Fruit fly (Drosophila melanogaster) whole organism, embryonic: ENCODE measurements around the gene Pfas.
A peak's percentile ranks its signal among the peaks of the same experiment; 100 is the strongest.

Experiments used
- Awh ChIP-seq: fragments of 200-800 bp; sonication (Bioruptor generic); IDR thresholded peaks from 2 replicates; pipeline ENCODE4, ENCODE4 v1.3.6; 2022; ENCODE audit warnings: missing biosample characterization, missing genetic modification characterization
- BEAF-32 ChIP-seq: fragments of 200-800 bp; sonication (Bioruptor generic); optimal IDR thresholded peaks from 3 replicates; lab custom pipeline; 2017; ENCODE audit warnings: missing biosample characterization, missing genetic modification characterization, mild to moderate bottlenecking, moderate library complexity, missing genetic modification reagents
- C15 ChIP-seq: fragments of 200-800 bp; sonication (Bioruptor generic); IDR thresholded peaks from 3 replicates; pipeline ENCODE4 v1.3.6; 2022; ENCODE audit warnings: missing biosample characterization, missing genetic modification characterization
- CG10543 ChIP-seq: fragments of 200-800 bp; sonication (Bioruptor generic); optimal IDR thresholded peaks from 3 replicates; lab custom pipeline; 2017; ENCODE audit warnings: missing biosample characterization, mild to moderate bottlenecking, missing genetic modification characterization, moderate library complexity
- CG12219 ChIP-seq: fragments of 200-800 bp; sonication (Bioruptor generic); optimal IDR thresholded peaks from 3 replicates; lab custom pipeline; 2018; ENCODE audit warnings: missing biosample characterization, mild to moderate bottlenecking, missing genetic modification characterization
- CG12236 ChIP-seq: fragments of 200-800 bp; sonication (Bioruptor generic); optimal IDR thresholded peaks from 2 replicates; lab custom pipeline; 2016; ENCODE audit warnings: missing biosample characterization, missing genetic modification characterization
- CG13624 ChIP-seq: fragments of 200-800 bp; sonication (Bioruptor generic); optimal IDR thresholded peaks from 2 replicates; lab custom pipeline; 2016; ENCODE audit warnings: missing biosample characterization, missing genetic modification characterization
- CG14667 ChIP-seq: fragments of 200-800 bp; sonication (Bioruptor generic); IDR thresholded peaks from 2 replicates; pipeline ENCODE4 v1.3.6; 2022; ENCODE audit warnings: missing biosample characterization, missing genetic modification characterization
- CG16779 ChIP-seq: fragments of 200-800 bp; sonication (Bioruptor generic); IDR thresholded peaks from 2 replicates; pipeline ENCODE4 v1.3.6; 2022; ENCODE audit warnings: missing biosample characterization, missing genetic modification characterization
- CG17912 ChIP-seq: fragments of 200-800 bp; sonication (Bioruptor generic); optimal IDR thresholded peaks from 2 replicates; lab custom pipeline; 2018; ENCODE audit warnings: missing biosample characterization, mild to moderate bottlenecking, missing genetic modification characterization
- CG34422 ChIP-seq: fragments of 200-800 bp; sonication (Bioruptor generic); IDR thresholded peaks from 3 replicates; pipeline ENCODE4 v1.3.6; 2022; ENCODE audit warnings: missing biosample characterization, missing genetic modification characterization
- CG42726 ChIP-seq: fragments of 200-800 bp; sonication (Bioruptor generic); IDR thresholded peaks from 2 replicates; pipeline ENCODE4 v1.3.6; 2022; ENCODE audit warnings: missing biosample characterization, missing genetic modification characterization; ENCODE audit not compliant: partially characterized antibody
- CG4617 ChIP-seq: fragments of 200-800 bp; sonication (Bioruptor generic); optimal IDR thresholded peaks from 3 replicates; lab custom pipeline; 2016; ENCODE audit warnings: missing biosample characterization, missing genetic modification characterization, borderline replicate concordance
- CG6175 ChIP-seq: fragments of 200-800 bp; sonication (Bioruptor generic); IDR thresholded peaks from 3 replicates; pipeline ENCODE4 v1.3.6; 2022; ENCODE audit warnings: missing biosample characterization, missing genetic modification characterization
- CG6813 ChIP-seq: fragments of 200-800 bp; sonication (Bioruptor generic); optimal IDR thresholded peaks from 2 replicates; lab custom pipeline; 2017; ENCODE audit warnings: missing biosample characterization, missing genetic modification characterization, mild to moderate bottlenecking, moderate library complexity, missing genetic modification reagents
- CG7839 ChIP-seq: fragments of 200-800 bp; sonication (Bioruptor generic); optimal IDR thresholded peaks from 3 replicates; lab custom pipeline; 2018; ENCODE audit warnings: missing biosample characterization, mild to moderate bottlenecking, missing genetic modification characterization, moderate library complexity
- CG7963 ChIP-seq: fragments of 200-800 bp; sonication (Bioruptor generic); IDR thresholded peaks from 3 replicates; pipeline ENCODE4 v1.3.6; 2022; ENCODE audit warnings: missing biosample characterization, missing genetic modification characterization; ENCODE audit not compliant: partially characterized antibody
- CG9932 ChIP-seq: fragments of 200-800 bp; sonication (Bioruptor generic); IDR thresholded peaks from 2 replicates; pipeline ENCODE4 v1.3.6; 2022; ENCODE audit warnings: missing biosample characterization, missing genetic modification characterization
- CrebB ChIP-seq: fragments of 200-800 bp; sonication (Bioruptor generic); optimal IDR thresholded peaks from 3 replicates; lab custom pipeline; 2018; ENCODE audit warnings: missing biosample characterization, mild to moderate bottlenecking, missing genetic modification characterization
- Dek ChIP-seq: fragments of 200-800 bp; sonication (Bioruptor generic); optimal IDR thresholded peaks from 3 replicates; lab custom pipeline; 2019; ENCODE audit warnings: missing biosample characterization, mild to moderate bottlenecking, missing genetic modification characterization, moderate library complexity
- Dref ChIP-seq: fragments of 200-800 bp; sonication (Bioruptor generic); IDR thresholded peaks from 2 replicates; pipeline ENCODE4 v1.3.6; 2022; ENCODE audit warnings: missing biosample characterization, missing genetic modification characterization
- Hr3 ChIP-seq: fragments of 200-800 bp; sonication (Bioruptor generic); optimal IDR thresholded peaks from 3 replicates; lab custom pipeline; 2016; ENCODE audit warnings: missing biosample characterization, missing genetic modification characterization
- MESR4 ChIP-seq: fragments of 200-800 bp; sonication (Bioruptor generic); optimal IDR thresholded peaks from 2 replicates; lab custom pipeline; 2018; ENCODE audit warnings: missing biosample characterization, mild to moderate bottlenecking, missing genetic modification characterization, moderate library complexity
- Max ChIP-seq: fragments of 200-800 bp; sonication (Bioruptor generic); optimal IDR thresholded peaks from 2 replicates; lab custom pipeline; 2016; ENCODE audit warnings: missing biosample characterization, mild to moderate bottlenecking, missing genetic modification characterization
- Med ChIP-seq: fragments of 200-800 bp; sonication (Bioruptor generic); peaks from one replicate; lab custom pipeline; 2016; ENCODE audit warnings: missing biosample characterization, missing genetic modification characterization, mild to moderate bottlenecking, inconsistent platforms, moderate library complexity
- Mrtf ChIP-seq: fragments of 200-800 bp; sonication (Bioruptor generic); IDR thresholded peaks from 3 replicates; pipeline ENCODE4 v1.3.6; 2022; ENCODE audit warnings: missing biosample characterization, missing genetic modification characterization
- Myb ChIP-seq: fragments of 200-800 bp; sonication (Bioruptor generic); optimal IDR thresholded peaks from 2 replicates; lab custom pipeline; 2016; ENCODE audit warnings: missing biosample characterization, missing genetic modification characterization
- NC2β ChIP-seq: fragments of 200-800 bp; sonication (Bioruptor generic); optimal IDR thresholded peaks from 2 replicates; lab custom pipeline; 2016; ENCODE audit warnings: missing biosample characterization, missing genetic modification characterization
- Nf-YA ChIP-seq: fragments of 200-800 bp; sonication (Bioruptor generic); IDR thresholded peaks from 2 replicates; pipeline ENCODE4 v1.3.6; 2022; ENCODE audit warnings: missing biosample characterization, missing genetic modification characterization
- Sin3A ChIP-seq: fragments of >200 bp; optimal IDR thresholded peaks from 2 replicates; lab custom pipeline; 2018
- Tbp ChIP-seq: fragments of >200 bp; optimal IDR thresholded peaks from 2 replicates; lab custom pipeline; 2018; ENCODE audit warnings: missing biosample characterization, missing genetic modification characterization
- al ChIP-seq: fragments of 200-800 bp; sonication (Bioruptor generic); IDR thresholded peaks from 2 replicates; pipeline ENCODE4 v1.3.6; 2022; ENCODE audit warnings: missing biosample characterization, missing genetic modification characterization
- amos ChIP-seq: fragments of 200-800 bp; sonication (Bioruptor generic); IDR thresholded peaks from 2 replicates; pipeline ENCODE4 v1.3.6; 2022; ENCODE audit warnings: missing biosample characterization, missing genetic modification characterization; ENCODE audit not compliant: partially characterized antibody
- chif ChIP-seq, 2 experiments: fragments of 200-800 bp; sonication (Bioruptor generic); optimal IDR thresholded peaks; 3 replicates each; lab custom pipeline; 2016; ENCODE audit warnings: missing biosample characterization in 2 of 2, missing genetic modification characterization in 2 of 2
- crp ChIP-seq, 2 experiments: fragments of 200-800 bp; sonication (Bioruptor generic); optimal IDR thresholded peaks; 2 replicates in 1 of 2; 3 replicates in 1 of 2; lab custom pipeline; 2017; ENCODE audit warnings: missing biosample characterization in 2 of 2, missing genetic modification characterization in 2 of 2, mild to moderate bottlenecking in 1 of 2, moderate library complexity in 1 of 2
- ftz-f1 ChIP-seq: fragments of 200-800 bp; sonication (Bioruptor generic); optimal IDR thresholded peaks from 2 replicates; lab custom pipeline; 2016; ENCODE audit warnings: missing biosample characterization, missing genetic modification characterization
- lab ChIP-seq: fragments of 200-800 bp; sonication (Bioruptor generic); optimal IDR thresholded peaks from 3 replicates; lab custom pipeline; 2017; ENCODE audit warnings: missing biosample characterization, missing genetic modification characterization, mild to moderate bottlenecking, moderate library complexity, missing genetic modification reagents
- nau ChIP-seq: fragments of 200-800 bp; sonication (Bioruptor generic); optimal IDR thresholded peaks from 3 replicates; lab custom pipeline; 2017; ENCODE audit warnings: missing biosample characterization, mild to moderate bottlenecking, missing genetic modification characterization, missing genetic modification reagents
- pho ChIP-seq: fragments of 200-800 bp; sonication (Bioruptor generic); optimal IDR thresholded peaks from 2 replicates; lab custom pipeline; 2016; ENCODE audit warnings: missing biosample characterization, missing genetic modification characterization
- pros ChIP-seq: fragments of 200-800 bp; sonication (Bioruptor generic); optimal IDR thresholded peaks from 3 replicates; lab custom pipeline; 2019; ENCODE audit warnings: missing biosample characterization, mild to moderate bottlenecking, missing genetic modification characterization, moderate library complexity
- pum ChIP-seq: fragments of 200-800 bp; sonication (Bioruptor generic); optimal IDR thresholded peaks from 2 replicates; lab custom pipeline; 2016; ENCODE audit warnings: missing biosample characterization, missing genetic modification characterization
- schlank ChIP-seq: fragments of 200-800 bp; sonication (Bioruptor generic); optimal IDR thresholded peaks from 2 replicates; lab custom pipeline; 2018; ENCODE audit warnings: missing biosample characterization, mild to moderate bottlenecking, missing genetic modification characterization
- sr ChIP-seq: fragments of 200-800 bp; sonication (Bioruptor generic); IDR thresholded peaks from 3 replicates; pipeline ENCODE4 v1.3.6; 2022; ENCODE audit warnings: missing biosample characterization, missing genetic modification characterization
- trh ChIP-seq: fragments of 200-800 bp; sonication (Bioruptor generic); optimal IDR thresholded peaks from 2 replicates; lab custom pipeline; 2016; ENCODE audit warnings: missing biosample characterization, missing genetic modification characterization
- twi ChIP-seq: fragments of 200-800 bp; optimal IDR thresholded peaks from 2 replicates; lab custom pipeline; 2019; ENCODE audit warnings: missing biosample characterization, mild to moderate bottlenecking, missing genetic modification characterization, moderate library complexity
- wdn ChIP-seq: fragments of 200-800 bp; sonication (Bioruptor generic); IDR thresholded peaks from 2 replicates; pipeline ENCODE4 v1.3.6; 2022; ENCODE audit warnings: missing biosample characterization, missing genetic modification characterization
- z ChIP-seq: fragments of 200-800 bp; sonication (Bioruptor generic); IDR thresholded peaks from 3 replicates; pipeline ENCODE4 v1.3.6; 2022; ENCODE audit warnings: missing biosample characterization, missing genetic modification characterization
- zen2 ChIP-seq: fragments of 200-800 bp; sonication (Bioruptor generic); IDR thresholded peaks from 3 replicates; pipeline ENCODE4 v1.3.6; 2022; ENCODE audit warnings: missing biosample characterization, missing genetic modification characterization; ENCODE audit not compliant: partially characterized antibody

The Pfas gene

dm6 chr2L:6046865-6047264 is 1.0 kb upstream of the Pfas start:
- TF ChIP-seq CG6175 (0 out of 3 replicates have a peak, but pooled peaks have one; percentile 23), Tbp (GFP tag; lab: Kevin White, UChicago) (no peak), Mrtf (GFP tag; lab: Robert Waterston, UW) (no peak), MESR4 (no peak), sr (GFP tag; lab: Robert Waterston, UW) (peak; percentile 83), amos (GFP tag; lab: Robert Waterston, UW) (0 out of 2 replicates have a peak, but pooled peaks have one; percentile 11), C15 (no peak), CG13624 (GFP tag; lab: Kevin White, UChicago) (no peak), ftz-f1 (GFP tag; lab: Kevin White, UChicago) (peak; percentile 1), Dref (no peak), chif (GFP tag; optimal IDR thresholded peaks at IDR 0.05; lab: Kevin White, UChicago) (no peak), Med (GFP tag; lab: Kevin White, UChicago) (peak; percentile 79)

dm6 chr2L:6045484-6045883 is 366 bp downstream of the Pfas start:
- 0 out of 2 replicates have a peak, but pooled peaks have one; percentile 20 for TF ChIP-seq CG42726
- TF ChIP-seq pros (GFP tag; lab: Kevin White, UChicago), result no peak

dm6 chr2L:6037830-6038229 is 8.0 kb downstream of the Pfas start, which contains the start of the genes CG9117 and CG31643:
Gene CG9117 (minus strand): TSS chr2L:6037902.
Gene CG31643 (plus strand): TSS chr2L:6038117.
- TF ChIP-seq NC2β (GFP tag; lab: Kevin White, UChicago) (peak; percentile 32), lab (GFP tag; lab: Kevin White, UChicago) (no peak), CG4617 (peak; percentile 51), schlank (tag; lab: Kevin White, UChicago) (no peak), CG42726 (no peak), BEAF-32 (peak; percentile 31), twi (peak; percentile 11), CrebB (tag; lab: Kevin White, UChicago) (peak; percentile 35), zen2 (GFP tag; lab: Robert Waterston, UW) (no peak), CG10543 (GFP tag; lab: Kevin White, UChicago) (no peak), CG7963 (GFP tag; lab: Robert Waterston, UW) (no peak), trh (peak; percentile 17), Hr3 (peak; percentile 23), z (GFP tag; lab: Robert Waterston, UW) (no peak), Sin3A (lab: Kevin White, UChicago) (peak; percentile 18), CG16779 (GFP tag; lab: Robert Waterston, UW) (no peak), Max (GFP tag; lab: Kevin White, UChicago) (peak; percentile 61), Myb (GFP tag; lab: Kevin White, UChicago) (peak; percentile 42), CG12219 (GFP tag; lab: Kevin White, UChicago) (no peak), Awh (0 out of 2 replicates have a peak, but pooled peaks have one; percentile 35), Dek (tag; lab: Kevin White, UChicago) (peak; percentile 10), al (GFP tag; lab: Robert Waterston, UW) (0 out of 2 replicates have a peak, but pooled peaks have one; percentile 4), crp (GFP tag; optimal IDR thresholded peaks at IDR 0.05; lab: Kevin White, UChicago) (peak; percentile 98 to 100), CG9932 (GFP tag; lab: Robert Waterston, UW) (peak; percentile 60), CG14667 (GFP tag; lab: Robert Waterston, UW) (no peak), pum (GFP tag; lab: Kevin White, UChicago) (peak; percentile 13), pho (GFP tag; lab: Kevin White, UChicago) (peak; percentile 47), CG34422 (GFP tag; lab: Robert Waterston, UW) (peak; percentile 63; the same call in 1 of the 3 replicates), Nf-YA (GFP tag; lab: Robert Waterston, UW) (no peak), CG7839 (no peak), nau (GFP tag; lab: Kevin White, UChicago) (no peak), wdn (GFP tag; lab: Robert Waterston, UW) (no peak), CG6813 (no peak), CG12236 (GFP tag; lab: Kevin White, UChicago) (peak; percentile 37), CG17912 (GFP tag; lab: Kevin White, UChicago) (peak; percentile 12)
